Worm (Caenorhabditis elegans): ENCODE data around the gene ketn-1.

- TF ChIP-seq nhr-25 (tag; optimal IDR thresholded peaks at IDR 0.05), result no peak
- no peak for TF ChIP-seq zag-1 (tag; optimal IDR thresholded peaks at IDR 0.05)
- TF ChIP-seq nhr-10 (tag; optimal IDR thresholded peaks at IDR 0.05), result no peak
- TF ChIP-seq ztf-11 (tag; optimal IDR thresholded peaks at IDR 0.05), result no peak
- TF ChIP-seq F13H6.1 (tag; optimal IDR thresholded peaks at IDR 0.05), result no peak
- no peak for TF ChIP-seq lin-13 (GFP tag; optimal IDR thresholded peaks at IDR 0.05)
- no peak for TF ChIP-seq nhr-12 (tag; optimal IDR thresholded peaks at IDR 0.05)
- no peak for TF ChIP-seq blmp-1 (tag; optimal IDR thresholded peaks at IDR 0.05; ENCODE audit: insufficient read depth)
These were observed 33.6 kb downstream of the ketn-1 start, which contains the start of gene srj-18 for ce11 chrV:2774042-2774441.

All from whole organism, L2 larva.